Fruit fly (Drosophila melanogaster): Measurements from ENCODE around the gene CG15456.

The CG15456 gene

DNA sequence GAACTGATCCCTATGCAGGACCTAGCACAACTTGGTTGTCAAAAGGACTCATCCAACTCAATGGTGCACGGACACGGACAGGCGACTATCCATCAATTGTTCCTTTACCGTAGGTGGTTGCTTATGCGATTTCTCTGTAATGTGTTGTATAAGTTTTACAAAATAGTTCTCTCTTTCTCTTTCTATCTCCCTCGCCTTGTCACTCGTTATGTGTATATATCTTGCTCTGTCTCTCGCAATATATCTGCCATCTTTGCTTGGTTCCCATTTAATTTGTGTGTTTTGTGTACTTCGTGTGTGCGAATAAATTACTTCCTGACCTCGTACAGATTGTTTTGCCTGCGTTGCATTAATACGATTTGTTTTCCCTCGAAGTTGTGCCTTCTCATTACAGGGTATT, 43.9 kb upstream of the CG15456 start:
- TF ChIP-seq CG17328 (GFP tag; IDR thresholded peaks at IDR 0.05) (no peak), CG7745 (tag; optimal IDR thresholded peaks at IDR 0.05) (no peak), CG10321 (GFP tag; IDR thresholded peaks at IDR 0.05) (peak; percentile 78), Pdp1 (GFP tag; optimal IDR thresholded peaks at IDR 0.05) (peak in 1 of 2 experiments; percentile 91), B-H1 (GFP tag; IDR thresholded peaks at IDR 0.05) (no peak), pzg (GFP tag; optimal IDR thresholded peaks at IDR 0.05) (no peak), CG2889 (GFP tag; IDR thresholded peaks at IDR 0.05) (no peak), bigmax (GFP tag; optimal IDR thresholded peaks at IDR 0.05) (no peak), CG1529 (GFP tag; optimal IDR thresholded peaks at IDR 0.05) (no peak), CG8924 (tag; optimal IDR thresholded peaks at IDR 0.05) (no peak), gro (GFP tag; optimal IDR thresholded peaks at IDR 0.05) (no peak)

DNA sequence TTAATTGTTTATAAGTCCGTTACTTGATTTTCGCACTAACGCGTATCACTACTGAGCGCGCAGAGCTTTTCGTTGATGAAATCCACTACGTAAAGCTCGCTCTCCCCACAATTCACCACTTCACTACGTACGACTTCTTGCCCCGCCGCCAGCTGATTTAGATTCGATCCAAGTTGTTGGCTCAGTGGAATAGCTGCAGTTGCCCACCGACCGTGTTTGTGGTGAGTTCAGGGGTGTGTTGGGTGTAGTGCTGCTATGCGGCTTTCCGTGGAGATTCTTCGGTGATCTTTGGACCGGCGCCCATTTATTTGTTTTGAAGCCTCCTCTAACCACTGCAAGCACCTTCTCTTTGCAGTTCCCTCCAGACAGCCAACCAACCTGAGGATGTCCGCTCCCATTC, 41.4 kb upstream of the CG15456 start:
- no peak for TF ChIP-seq CG11456 (GFP tag; IDR thresholded peaks at IDR 0.05)
- TF ChIP-seq CG13894 (tag; optimal IDR thresholded peaks at IDR 0.05): no peak
- TF ChIP-seq CG11085 (GFP tag; IDR thresholded peaks at IDR 0.05): no peak
- peak; percentile 71 for TF ChIP-seq Drgx (GFP tag; IDR thresholded peaks at IDR 0.05)
- no peak for TF ChIP-seq fd96Cb (tag; optimal IDR thresholded peaks at IDR 0.05)
- TF ChIP-seq Med (GFP tag): peak; percentile 70
- peak; percentile 31 for TF ChIP-seq gfzf (GFP tag; optimal IDR thresholded peaks at IDR 0.05)
- peak in 1 of 2 experiments; percentile 48 for TF ChIP-seq crp (GFP tag; optimal IDR thresholded peaks at IDR 0.05)
- TF ChIP-seq Pdp1 (GFP tag; optimal IDR thresholded peaks at IDR 0.05): no peak
- no peak for TF ChIP-seq pita (GFP tag; optimal IDR thresholded peaks at IDR 0.05)
- TF ChIP-seq nom (GFP tag; optimal IDR thresholded peaks at IDR 0.05): peak; percentile 88
- peak; percentile 29 for TF ChIP-seq sens (GFP tag)
- no peak for TF ChIP-seq CG14050 (GFP tag; IDR thresholded peaks at IDR 0.05)
- peak; percentile 17 for TF ChIP-seq Myb (GFP tag; optimal IDR thresholded peaks at IDR 0.05)
- TF ChIP-seq Aef1 (GFP tag; IDR thresholded peaks at IDR 0.05): no peak
- 0 out of 2 replicates have a peak, but pooled peaks have one; percentile 34 for TF ChIP-seq bbx (GFP tag; IDR thresholded peaks at IDR 0.05; ENCODE audit: partially characterized antibody)
- TF ChIP-seq CG13287 (GFP tag; IDR thresholded peaks at IDR 0.05; ENCODE audit: partially characterized antibody): peak; percentile 23; the same call in 1 of the 2 replicates
- no peak for TF ChIP-seq Elba2 (GFP tag; optimal IDR thresholded peaks at IDR 0.05)
- TF ChIP-seq CG9437 (GFP tag; optimal IDR thresholded peaks at IDR 0.05): peak; percentile 89
- TF ChIP-seq CG16863 (GFP tag; optimal IDR thresholded peaks at IDR 0.05): no peak
- TF ChIP-seq pzg (GFP tag; optimal IDR thresholded peaks at IDR 0.05): peak; percentile 6
- peak; percentile 1 for TF ChIP-seq sug (tag; optimal IDR thresholded peaks at IDR 0.05)
- peak in 1 of 2 experiments; percentile 13 for TF ChIP-seq Trl (optimal IDR thresholded peaks at IDR 0.05)
- TF ChIP-seq Trl (GFP tag; optimal IDR thresholded peaks at IDR 0.05): no peak
- no peak for TF ChIP-seq CG17802 (tag; optimal IDR thresholded peaks at IDR 0.05)
- no peak for TF ChIP-seq Xrp1 (GFP tag; IDR thresholded peaks at IDR 0.05)
- TF ChIP-seq fru (optimal IDR thresholded peaks at IDR 0.05): no peak
- no peak for TF ChIP-seq trem (tag; optimal IDR thresholded peaks at IDR 0.05)
- TF ChIP-seq CG10654 (GFP tag; optimal IDR thresholded peaks at IDR 0.05): no peak
- no peak for TF ChIP-seq CG12391 (tag; optimal IDR thresholded peaks at IDR 0.05)
- peak; percentile 64; the same call in 1 of the 4 replicates for TF ChIP-seq chinmo (GFP tag; IDR thresholded peaks at IDR 0.05; ENCODE audit: partially characterized antibody)
- TF ChIP-seq CG34376 (GFP tag; optimal IDR thresholded peaks at IDR 0.05): peak; percentile 40

Measured in whole organism, embryonic.